Worm (Caenorhabditis elegans) whole organism, dauer: ENCODE measurements around the gene F41C3.11.

Source experiments
- unc-62 ChIP-seq: sonication (generic microtip); optimal IDR thresholded peaks from 2 replicates; lab custom pipeline; 2017; ENCODE audit warnings: missing biosample characterization, missing genetic modification reagents, missing genetic modification characterization

The F41C3.11 gene

ce11 chrII:4733848-4734247 is at the start of gene F41C3.11:
F41C3.11 (minus strand) TSS chrII:4733948.
- no peak for TF ChIP-seq unc-62 (GFP tag; lab: Kevin White, UChicago)

- no peak for TF ChIP-seq unc-62 (GFP tag; lab: Kevin White, UChicago)
Measured at ce11 chrII:4779753-4780152, 46.0 kb upstream of the F41C3.11 start.

DNA sequence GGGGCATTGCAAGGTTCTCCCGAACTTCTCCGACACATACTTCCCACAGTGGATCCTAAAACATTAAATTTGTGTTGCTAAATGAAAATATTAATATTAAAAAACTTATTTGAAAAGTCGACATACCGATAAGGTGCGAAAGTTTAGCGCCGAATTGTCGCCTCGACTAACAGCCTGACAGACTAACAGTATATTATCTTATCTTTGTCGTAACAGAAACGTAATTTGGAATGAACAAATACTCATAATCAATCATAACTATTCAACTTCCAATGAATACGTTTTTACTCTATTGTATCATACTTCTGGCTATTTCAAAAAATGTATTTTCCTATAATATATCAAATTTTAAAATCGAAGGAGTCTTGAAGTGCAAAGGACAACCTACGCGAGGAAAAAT is 43.2 kb upstream of the F41C3.11 start, which contains the start of gene F26G1.11:
F26G1.11 (plus strand) TSS at position 205 of the 400 bp plus-strand sequence.
- no peak for TF ChIP-seq unc-62 (GFP tag; lab: Kevin White, UChicago)

ce11 chrII:4775802-4776201 is 42.1 kb upstream of the F41C3.11 start:
- no peak for TF ChIP-seq unc-62 (GFP tag; lab: Kevin White, UChicago)

- no peak for TF ChIP-seq unc-62 (GFP tag; lab: Kevin White, UChicago)
Measured at ce11 chrII:4773891-4774432, 40.2 kb upstream of the F41C3.11 start, which contains the start of the genes F26G1.9 and F26G1.10. F26G1.9 (minus strand) TSS chrII:4773991. F26G1.10 (plus strand) TSS chrII:4774382.

ce11 chrII:4772441-4772840 is 38.7 kb upstream of the F41C3.11 start:
- no peak for TF ChIP-seq unc-62 (GFP tag; lab: Kevin White, UChicago)

DNA sequence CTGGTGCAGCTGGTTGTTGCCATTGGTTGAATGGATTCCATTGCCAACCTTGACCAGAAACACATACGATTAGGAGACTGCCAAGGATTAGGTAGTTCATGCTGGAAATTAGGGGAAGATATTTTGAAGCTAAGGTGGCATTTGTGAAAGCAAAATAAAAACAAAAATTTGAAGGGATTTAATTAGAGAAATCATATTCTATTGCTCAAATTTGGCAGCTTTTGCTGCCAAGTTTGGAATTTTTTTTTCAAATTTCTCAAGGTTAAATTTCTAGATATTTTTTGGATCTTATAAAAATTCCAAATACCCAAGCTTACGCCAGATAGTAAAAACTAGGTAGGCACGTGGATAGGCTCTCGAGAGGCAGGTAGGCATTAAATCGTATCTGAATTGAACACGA is 37.5 kb upstream of the F41C3.11 start, which contains the start of gene F26G1.5:
F26G1.5 (minus strand) TSS at position 101 of the 400 bp plus-strand sequence.
- TF ChIP-seq unc-62 (GFP tag; lab: Kevin White, UChicago), result no peak

DNA sequence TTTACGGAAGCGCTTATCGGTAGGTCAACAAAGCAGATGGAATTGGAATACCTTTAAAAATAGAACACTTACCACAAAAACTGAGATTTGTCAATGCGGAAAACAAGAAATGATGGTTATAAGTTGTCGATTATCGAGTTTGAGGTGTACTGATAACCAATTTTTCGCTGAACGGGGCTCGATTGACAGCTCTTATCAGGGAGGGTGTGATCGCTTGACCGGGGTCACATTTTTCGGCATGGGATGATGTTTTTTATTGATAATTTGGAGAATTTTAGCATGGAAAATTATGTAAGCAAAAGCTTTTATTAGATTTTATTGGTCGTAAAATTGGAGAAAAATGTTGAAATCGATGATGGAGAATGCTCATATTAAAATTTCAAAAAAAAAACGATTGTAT is 36.1 kb upstream of the F41C3.11 start:
- no peak for TF ChIP-seq unc-62 (GFP tag; lab: Kevin White, UChicago)

DNA sequence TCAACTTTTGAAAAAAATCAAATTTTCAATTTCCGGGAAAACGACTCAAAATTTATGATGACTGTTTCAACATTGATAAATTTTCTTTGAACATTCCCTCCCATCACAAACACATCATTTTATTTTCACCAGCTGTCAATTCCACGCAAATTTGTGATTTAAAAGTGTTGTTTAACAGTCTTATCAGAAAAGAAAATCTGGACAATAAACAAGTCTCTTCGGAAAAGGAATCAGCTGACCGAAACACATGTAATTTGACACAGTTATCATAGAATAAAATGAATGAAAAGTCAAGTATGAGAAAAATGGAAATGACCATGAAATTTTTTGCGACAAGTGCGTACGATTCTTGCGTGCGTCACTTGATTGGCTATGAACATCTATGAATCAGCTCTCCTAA is 35.3 kb upstream of the F41C3.11 start:
- TF ChIP-seq unc-62 (GFP tag; lab: Kevin White, UChicago), result no peak

DNA sequence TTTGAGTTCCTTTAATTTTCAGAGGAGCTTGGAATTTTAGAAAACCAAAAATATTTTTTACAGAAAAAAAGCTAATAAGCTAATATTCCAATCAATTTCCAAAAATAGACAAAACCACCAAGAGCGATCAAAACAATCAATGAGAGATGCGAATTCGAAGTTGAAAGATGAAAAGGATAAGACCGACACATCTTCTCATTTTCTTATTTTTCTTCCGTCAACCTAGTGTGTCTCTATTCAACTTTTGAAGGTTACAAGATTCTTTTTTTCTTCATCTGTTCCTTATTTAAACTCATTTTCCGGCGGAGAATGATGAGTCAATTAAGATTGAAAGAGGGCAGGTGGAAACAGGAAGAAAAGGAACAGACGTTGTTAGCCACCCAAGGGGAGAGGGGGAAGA is 33.9 kb upstream of the F41C3.11 start:
- no peak for TF ChIP-seq unc-62 (GFP tag; lab: Kevin White, UChicago)

ce11 chrII:4766284-4766683 is 32.5 kb upstream of the F41C3.11 start, which contains the start of gene ttm-2:
ttm-2 (minus strand) TSS chrII:4766384.
- no peak for TF ChIP-seq unc-62 (GFP tag; lab: Kevin White, UChicago)

DNA sequence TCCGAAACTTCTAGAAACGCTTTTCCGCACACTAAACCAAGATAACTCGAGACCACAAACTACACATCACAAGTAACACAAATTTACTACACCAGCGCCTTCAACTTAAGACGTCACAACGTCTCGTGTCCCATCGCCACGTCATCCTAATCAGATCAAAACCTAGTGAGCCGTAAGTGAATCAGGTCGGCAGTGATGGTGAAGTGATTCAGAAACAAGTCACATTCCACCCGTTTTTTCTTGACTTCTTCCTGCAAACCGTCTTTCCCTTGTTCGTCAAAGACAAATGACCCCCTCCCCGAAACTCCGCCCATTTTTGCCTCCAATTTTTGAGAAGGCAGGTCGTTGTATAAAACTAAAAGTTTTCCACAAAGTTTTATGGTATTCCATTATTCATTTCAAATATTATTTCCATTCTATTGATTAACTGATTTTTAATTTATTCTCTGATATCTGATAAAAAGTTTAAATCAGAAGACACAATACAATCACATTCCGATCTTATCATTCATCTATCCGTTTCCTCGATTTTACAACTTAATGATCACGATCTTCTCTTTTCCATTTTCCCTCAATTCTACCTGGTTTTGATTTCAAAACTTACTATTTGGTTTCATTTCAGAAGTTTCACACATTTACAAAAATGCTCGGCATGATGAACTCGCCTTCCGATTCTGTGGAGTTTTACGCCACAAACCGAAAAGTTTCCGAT is 29.0 kb upstream of the F41C3.11 start, which contains the start of gene F26G1.2:
F26G1.2 (plus strand) TSS at position 508 of the 712 bp plus-strand sequence.
- TF ChIP-seq unc-62 (GFP tag; lab: Kevin White, UChicago), result no peak

DNA sequence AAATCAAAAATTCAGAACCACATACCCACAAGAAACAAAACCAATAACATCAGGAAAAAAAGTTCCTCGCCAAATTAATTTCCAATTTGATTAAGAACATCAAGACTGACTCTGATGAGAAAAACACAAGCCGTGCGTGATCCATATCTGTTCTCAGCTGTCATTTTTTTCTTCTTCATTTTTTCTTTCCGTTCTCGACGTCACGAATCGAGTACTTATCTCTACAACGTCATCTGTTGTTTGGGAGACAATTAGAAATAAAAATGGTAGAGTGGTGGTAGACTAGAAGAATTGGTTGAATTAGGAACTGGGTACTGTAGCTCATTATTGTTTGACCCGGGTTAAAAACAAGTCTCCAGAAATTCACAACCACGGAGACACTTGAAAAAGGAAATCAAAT is 27.3 kb upstream of the F41C3.11 start:
- TF ChIP-seq unc-62 (GFP tag; lab: Kevin White, UChicago), result no peak

ce11 chrII:4759835-4760234 is 26.1 kb upstream of the F41C3.11 start:
- no peak for TF ChIP-seq unc-62 (GFP tag; lab: Kevin White, UChicago)

- no peak for TF ChIP-seq unc-62 (GFP tag; lab: Kevin White, UChicago)
Measured at ce11 chrII:4758462-4758861, 24.7 kb upstream of the F41C3.11 start, which contains the start of gene F26G1.3. F26G1.3 (plus strand) TSS chrII:4758762.

DNA sequence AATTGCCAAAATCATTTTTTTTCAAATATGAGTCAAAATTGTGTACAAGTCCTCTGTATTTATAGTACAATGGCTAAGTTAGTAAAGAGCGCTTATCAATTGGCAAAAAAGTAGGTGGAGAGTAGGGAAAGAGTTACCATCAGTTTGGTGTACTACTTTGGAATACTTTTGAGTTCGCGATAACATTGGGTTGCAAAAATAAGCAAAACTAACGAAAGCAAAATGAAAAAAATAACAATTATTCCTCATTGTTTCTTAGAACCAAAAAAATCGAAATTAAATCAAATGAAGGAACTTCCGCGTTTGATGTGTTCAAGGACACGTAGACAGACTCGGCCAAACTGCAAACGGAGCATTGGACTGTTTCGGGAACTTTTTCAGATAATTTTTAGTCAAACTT is 23.0 kb upstream of the F41C3.11 start, which contains the start of gene C27D9.2:
C27D9.2 (minus strand) TSS at position 101 of the 400 bp plus-strand sequence.
- no peak for TF ChIP-seq unc-62 (GFP tag; lab: Kevin White, UChicago)
